Worm (Caenorhabditis elegans) whole organism, young adult: ENCODE results near the gene dod-24.

Experiments
- B0336.3 ChIP-seq: fragments of 200-800 bp; sonication (Bioruptor generic); IDR thresholded peaks from 2 replicates; pipeline ENCODE4 v1.3.6; 2022; ENCODE audit warnings: missing genetic modification characterization, missing compliant biosample characterization
- F52B5.7 ChIP-seq: sonication (generic microtip); optimal IDR thresholded peaks from 2 replicates; lab custom pipeline; 2016; ENCODE audit warnings: mild to moderate bottlenecking, missing genetic modification characterization, missing compliant biosample characterization
- T26A5.8 ChIP-seq: sonication (generic microtip); optimal IDR thresholded peaks from 2 replicates; lab custom pipeline; 2016; ENCODE audit warnings: missing genetic modification characterization, missing compliant biosample characterization
- Y53G8AR.9 ChIP-seq: fragments of 200-800 bp; sonication (Bioruptor generic); conservative IDR thresholded peaks from 2 replicates; pipeline ENCODE4 v1.3.6; 2022; ENCODE audit warnings: missing genetic modification reagents, missing genetic modification characterization, missing compliant biosample characterization
- Y67H2A.10 ChIP-seq: fragments of 200-800 bp; sonication (Bioruptor generic); conservative IDR thresholded peaks from 2 replicates; pipeline ENCODE4 v1.3.6; 2022; ENCODE audit warnings: missing genetic modification reagents, missing genetic modification characterization, missing compliant biosample characterization
- aptf-3 ChIP-seq: fragments of 200-800 bp; sonication (Bioruptor generic); IDR thresholded peaks from 2 replicates; pipeline ENCODE4 v1.3.6; 2022; ENCODE audit warnings: missing genetic modification characterization, missing compliant biosample characterization
- cebp-1 ChIP-seq, 2 experiments: fragments of 200-800 bp in 1 of 2; sonication (Bioruptor generic) in 1 of 2; sonication (generic microtip) in 1 of 2; IDR thresholded peaks in 1 of 2; optimal IDR thresholded peaks in 1 of 2; 2 replicates each; pipeline versions ENCODE4 v1.3.6 to Lab custom; 2017 to 2022; ENCODE audit warnings: missing compliant biosample characterization in 2 of 2, missing genetic modification characterization in 2 of 2, mild to moderate bottlenecking in 1 of 2, missing genetic modification reagents in 1 of 2, moderate library complexity in 1 of 2
- cebp-2 ChIP-seq: fragments of 200-800 bp; sonication (Bioruptor generic); IDR thresholded peaks from 2 replicates; pipeline ENCODE4 v1.3.6; 2022; ENCODE audit warnings: missing genetic modification characterization, missing compliant biosample characterization
- chd-7 ChIP-seq: sonication (generic microtip); optimal IDR thresholded peaks from 2 replicates; lab custom pipeline; 2016; ENCODE audit warnings: mild to moderate bottlenecking, missing genetic modification characterization, moderate library complexity, missing compliant biosample characterization
- egl-18 ChIP-seq: fragments of 200-800 bp; sonication (Bioruptor generic); IDR thresholded peaks from 2 replicates; pipeline ENCODE4 v1.3.6; 2022; ENCODE audit warnings: missing genetic modification reagents, missing genetic modification characterization, missing compliant biosample characterization
- egrh-3 ChIP-seq: fragments of 200-800 bp; sonication (Bioruptor generic); IDR thresholded peaks from 2 replicates; pipeline ENCODE4 v1.3.6; 2022; ENCODE audit warnings: missing genetic modification reagents, missing genetic modification characterization, missing compliant biosample characterization
- gei-17 ChIP-seq: fragments of 200-800 bp; sonication (Bioruptor generic); optimal IDR thresholded peaks from 2 replicates; lab custom pipeline; 2018; ENCODE audit warnings: mild to moderate bottlenecking, missing genetic modification characterization, missing compliant biosample characterization
- him-1 ChIP-seq: sonication (generic microtip); optimal IDR thresholded peaks from 2 replicates; lab custom pipeline; 2016; ENCODE audit warnings: missing genotype, missing genetic modification reagents, missing genetic modification characterization, missing compliant biosample characterization
- hrde-1 ChIP-seq: sonication (generic microtip); optimal IDR thresholded peaks from 2 replicates; lab custom pipeline; 2016; ENCODE audit warnings: missing genetic modification characterization, mild to moderate bottlenecking, missing compliant biosample characterization, moderate library complexity, missing genotype, missing genetic modification reagents, borderline replicate concordance
- lin-26 ChIP-seq: fragments of 200-800 bp; sonication (Bioruptor generic); IDR thresholded peaks from 2 replicates; pipeline ENCODE4 v1.3.6; 2022; ENCODE audit warnings: missing genetic modification reagents, missing genetic modification characterization, missing compliant biosample characterization
- lin-35 ChIP-seq, 3 experiments: fragments of 150-350 bp in 2 of 3; sonication (generic microtip) in 1 of 3; optimal IDR thresholded peaks; 2 replicates each; lab custom pipeline; 2014 to 2018; ENCODE audit warnings: missing biosample characterization in 3 of 3, missing genetic modification characterization in 3 of 3, missing genetic modification reagents in 3 of 3
- lin-54 ChIP-seq: fragments of 200-800 bp; sonication (Bioruptor generic); optimal IDR thresholded peaks from 2 replicates; lab custom pipeline; 2018; ENCODE audit warnings: mild to moderate bottlenecking, missing genetic modification characterization, missing compliant biosample characterization
- lir-1 ChIP-seq: fragments of 200-800 bp; sonication (Bioruptor generic); conservative IDR thresholded peaks from 2 replicates; pipeline ENCODE4 v1.3.6; 2022; ENCODE audit warnings: missing genetic modification reagents, missing genetic modification characterization, missing compliant biosample characterization
- madf-8 ChIP-seq: fragments of 200-800 bp; sonication (Bioruptor generic); conservative IDR thresholded peaks from 2 replicates; pipeline ENCODE4 v1.3.6; 2022; ENCODE audit warnings: missing genetic modification reagents, missing genetic modification characterization, missing compliant biosample characterization
- nfya-2 ChIP-seq: fragments of 200-800 bp; sonication (Bioruptor generic); IDR thresholded peaks from 2 replicates; pipeline ENCODE4 v1.3.6; 2022; ENCODE audit warnings: missing genetic modification reagents, missing genetic modification characterization, missing compliant biosample characterization
- nhr-179 ChIP-seq: sonication (generic microtip); optimal IDR thresholded peaks from 2 replicates; lab custom pipeline; 2016; ENCODE audit warnings: mild to moderate bottlenecking, missing genetic modification characterization, missing compliant biosample characterization
- nhr-80 ChIP-seq: sonication (generic microtip); optimal IDR thresholded peaks from 2 replicates; lab custom pipeline; 2016; ENCODE audit warnings: missing genetic modification characterization, missing compliant biosample characterization
- rcor-1 ChIP-seq: fragments of 200-800 bp; sonication (Bioruptor generic); IDR thresholded peaks from 2 replicates; pipeline ENCODE4 v1.3.6; 2022; ENCODE audit warnings: missing genetic modification reagents, missing genetic modification characterization, missing compliant biosample characterization
- rec-8 ChIP-seq, 2 experiments: sonication (generic microtip); optimal IDR thresholded peaks; 2 replicates each; lab custom pipeline; 2016; ENCODE audit warnings: mild to moderate bottlenecking in 2 of 2, missing genetic modification characterization in 2 of 2, missing genetic modification reagents in 2 of 2, missing genotype in 2 of 2, missing biosample characterization in 1 of 2, missing compliant biosample characterization in 1 of 2, moderate library complexity in 1 of 2
- sea-2 ChIP-seq: fragments of 200-800 bp; sonication (Bioruptor generic); IDR thresholded peaks from 2 replicates; pipeline ENCODE4 v1.3.6; 2022; ENCODE audit warnings: missing genetic modification characterization, missing compliant biosample characterization
- snpc-1.1 ChIP-seq: sonication (generic microtip); optimal IDR thresholded peaks from 2 replicates; lab custom pipeline; 2017; ENCODE audit warnings: missing genetic modification characterization, mild to moderate bottlenecking, missing compliant biosample characterization, antibody characterized with exemption, moderate library complexity, missing genotype, missing genetic modification reagents; ENCODE audit not compliant: insufficient read depth
- tbx-9 ChIP-seq: sonication (generic microtip); optimal IDR thresholded peaks from 2 replicates; lab custom pipeline; 2016; ENCODE audit warnings: borderline replicate concordance, missing genetic modification characterization, inconsistent platforms, missing compliant biosample characterization
- tlf-1 ChIP-seq: fragments of 200-800 bp; sonication (Bioruptor generic); optimal IDR thresholded peaks from 2 replicates; lab custom pipeline; 2018; ENCODE audit warnings: mild to moderate bottlenecking, missing genetic modification characterization, missing compliant biosample characterization
- unc-62 ChIP-seq: fragments of 150-350 bp; optimal IDR thresholded peaks from 2 replicates; lab custom pipeline; 2014; ENCODE audit warnings: missing biosample characterization, missing genetic modification reagents, missing genetic modification characterization
- ztf-22 ChIP-seq: fragments of 200-800 bp; sonication (Bioruptor generic); optimal IDR thresholded peaks from 2 replicates; lab custom pipeline; 2018; ENCODE audit warnings: mild to moderate bottlenecking, missing genetic modification characterization, moderate library complexity, missing compliant biosample characterization
- ztf-25 ChIP-seq: fragments of 200-800 bp; sonication (Bioruptor generic); IDR thresholded peaks from 2 replicates; pipeline ENCODE4 v1.3.6; 2022; ENCODE audit warnings: missing genetic modification reagents, missing genetic modification characterization, missing compliant biosample characterization

Gene dod-24

DNA sequence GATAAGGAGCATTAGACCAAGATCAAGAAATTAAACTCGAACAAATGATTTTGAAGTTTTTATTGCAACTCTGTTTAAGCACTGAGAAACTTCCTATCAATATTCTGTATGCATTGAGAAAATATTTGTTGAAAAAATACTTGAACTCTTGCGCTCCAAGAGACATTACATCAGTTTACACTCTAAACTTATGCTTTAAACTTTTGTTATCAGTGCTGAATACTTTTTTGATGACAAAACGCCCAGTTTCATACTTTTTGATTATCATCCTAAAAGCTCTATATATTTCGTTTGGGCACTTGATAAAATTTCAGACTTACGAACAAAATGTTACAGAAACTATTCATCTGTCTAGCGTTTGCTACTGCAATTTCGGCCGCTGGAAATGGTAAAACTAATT is 34.8 kb upstream of the dod-24 start, which contains the start of gene dod-17:
Gene dod-17 (plus strand): TSS at position 323 of the 400 bp plus-strand sequence.
- TF ChIP-seq lir-1 (no peak), tbx-9 (tag; lab: Kevin White, UChicago) (no peak), hrde-1 (no peak), sea-2 (GFP tag; lab: Robert Waterston, UW) (no peak), cebp-2 (no peak), egrh-3 (GFP tag; lab: Robert Waterston, UW) (no peak), F52B5.7 (tag; lab: Kevin White, UChicago) (no peak)
- TF ChIP-seq, all 124 proteins: peak for 0

DNA sequence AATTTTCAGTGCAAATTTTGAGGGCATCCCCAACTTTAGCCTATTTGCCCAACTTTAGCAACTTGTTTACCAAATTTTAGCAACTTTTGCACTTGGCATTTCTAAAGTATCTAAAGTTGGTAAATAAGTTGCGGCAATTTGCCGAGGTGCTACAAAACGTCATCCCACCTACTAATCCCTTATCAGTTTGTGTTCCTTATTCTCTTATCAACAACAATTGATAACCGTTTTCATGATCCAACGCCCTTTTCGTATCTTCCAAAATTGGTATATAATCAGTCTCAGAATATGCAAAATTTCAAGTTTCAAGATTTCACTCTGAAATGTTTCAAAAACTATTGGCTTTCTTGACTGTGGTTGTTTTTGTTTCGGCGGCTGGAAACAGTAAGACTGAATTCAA is 32.2 kb upstream of the dod-24 start, which contains the start of gene F55G11.4:
Gene F55G11.4 (plus strand): TSS at position 289 of the 400 bp plus-strand sequence.
- no peak for TF ChIP-seq cebp-2
- TF ChIP-seq gei-17, result no peak
- TF ChIP-seq nhr-179 (tag; lab: Kevin White, UChicago), result no peak
- no peak for TF ChIP-seq him-1 (tag; lab: Kevin White, UChicago)
- TF ChIP-seq ztf-22 (GFP tag; lab: Kevin White, UChicago), result no peak
- TF ChIP-seq lin-54 (GFP tag; lab: Kevin White, UChicago), result no peak
- TF ChIP-seq lin-35 (GFP tag; optimal IDR thresholded peaks at IDR 0.05; lab: Kevin White, UChicago), result no peak
- no peak for TF ChIP-seq cebp-1 (GFP tag; IDR thresholded peaks at IDR 0.05; lab: Robert Waterston, UW)
- TF ChIP-seq cebp-1 (tag; optimal IDR thresholded peaks at IDR 0.05; lab: Kevin White, UChicago), result no peak
- TF ChIP-seq tlf-1 (GFP tag; lab: Kevin White, UChicago), result no peak
- no peak for TF ChIP-seq rec-8 (tag; optimal IDR thresholded peaks at IDR 0.05; lab: Kevin White, UChicago)
- TF ChIP-seq T26A5.8, result no peak
- TF ChIP-seq madf-8, result no peak
- TF ChIP-seq ztf-25 (GFP tag; lab: Robert Waterston, UW), result no peak
- TF ChIP-seq Y67H2A.10 (GFP tag; lab: Robert Waterston, UW), result no peak
- no peak for TF ChIP-seq Y53G8AR.9

DNA sequence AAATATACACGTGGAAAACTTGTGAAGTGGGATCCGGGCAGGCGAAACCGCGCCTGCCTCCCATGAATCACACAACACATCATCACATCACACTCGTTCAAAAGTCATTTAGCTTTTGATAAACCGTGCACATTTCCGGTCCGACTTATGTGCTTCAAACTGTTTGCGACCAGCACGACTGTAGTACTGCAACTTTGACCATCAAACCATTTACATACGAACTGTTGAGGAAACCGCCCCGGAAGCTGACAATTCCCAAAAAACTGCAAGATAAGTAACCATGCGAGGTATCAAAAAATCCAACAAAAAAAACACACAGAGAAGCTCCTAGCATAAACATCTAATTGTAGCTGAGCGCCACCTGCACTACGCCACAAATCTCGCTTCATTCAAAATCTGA is 31.6 kb upstream of the dod-24 start:
- no peak for TF ChIP-seq chd-7 (tag; lab: Kevin White, UChicago)
- no peak for TF ChIP-seq rec-8 (tag; optimal IDR thresholded peaks at IDR 0.05; lab: Kevin White, UChicago)
- no peak for TF ChIP-seq egl-18 (GFP tag; lab: Robert Waterston, UW)
- no peak for TF ChIP-seq nfya-2 (GFP tag; lab: Robert Waterston, UW)
- no peak for TF ChIP-seq rcor-1
- no peak for TF ChIP-seq hrde-1

DNA sequence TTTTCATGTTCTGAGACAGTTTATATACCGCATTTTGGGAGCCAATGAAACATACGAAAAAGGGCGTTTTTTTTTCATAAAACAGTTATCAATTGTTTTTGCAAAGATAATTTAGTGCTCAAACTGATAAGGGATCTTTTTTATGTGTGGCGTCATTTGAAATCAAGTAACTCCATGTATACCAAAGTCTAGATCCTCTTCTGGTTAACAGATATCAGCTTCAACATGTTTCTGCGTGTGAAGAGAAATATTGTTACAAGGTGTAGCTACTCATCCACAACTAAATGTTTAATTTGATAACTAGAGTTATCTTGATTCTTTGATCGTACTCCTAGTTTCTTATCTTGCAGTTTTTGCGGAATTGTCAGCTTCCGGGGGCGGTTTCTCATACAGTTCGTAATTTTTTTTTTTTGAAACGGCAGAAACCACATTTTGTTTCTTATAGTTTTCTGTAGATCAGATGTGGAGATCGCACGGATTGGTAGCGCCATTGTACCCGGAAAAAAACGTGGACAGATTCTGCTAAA is 30.9 kb upstream of the dod-24 start:
- TF ChIP-seq tlf-1 (GFP tag; lab: Kevin White, UChicago) (no peak), aptf-3 (GFP tag; lab: Robert Waterston, UW) (no peak), nhr-80 (peak; percentile 59), B0336.3 (no peak), snpc-1.1 (no peak), unc-62 (GFP tag; lab: Kevin White, UChicago) (no peak)

DNA sequence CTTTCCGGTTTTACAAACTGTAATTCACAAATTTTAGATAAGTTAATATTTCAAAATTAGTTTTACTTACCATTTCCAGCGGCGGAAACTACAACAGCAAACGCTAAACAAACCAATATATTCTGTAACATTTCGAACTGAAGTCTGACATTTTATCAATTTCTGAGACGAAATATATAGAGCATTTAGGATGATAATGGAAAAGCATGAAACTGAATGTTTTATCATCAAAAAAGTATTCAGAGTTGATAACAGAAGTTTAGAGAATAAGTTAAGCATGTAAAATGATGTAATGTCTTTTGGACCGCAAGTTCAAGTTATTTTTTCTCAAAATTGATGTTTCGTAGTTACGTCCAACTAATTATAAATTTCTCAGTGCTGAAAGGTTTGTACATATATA is 28.0 kb upstream of the dod-24 start, which contains the start of gene F55G11.2:
Gene F55G11.2 (minus strand): TSS at position 149 of the 400 bp plus-strand sequence.
- peak; percentile 55 for TF ChIP-seq nhr-80
- TF ChIP-seq lin-26 (GFP tag; lab: Robert Waterston, UW), result no peak
